Fruit fly (Drosophila melanogaster) whole organism, pupa: ENCODE data around the gene CG13044.

Experiments used
- CG10348 ChIP-seq: fragments of 200-800 bp; sonication (Bioruptor generic); IDR thresholded peaks from 2 replicates; pipeline ENCODE4 v1.3.6; 2022; ENCODE audit warnings: missing biosample characterization, missing genetic modification characterization
- CG15710 ChIP-seq: fragments of 200-800 bp; sonication (Bioruptor generic); optimal IDR thresholded peaks from 2 replicates; lab custom pipeline; 2018; ENCODE audit warnings: missing biosample characterization, mild to moderate bottlenecking, missing genetic modification characterization, moderate library complexity
- CG17806 ChIP-seq: fragments of 200-800 bp; sonication (Bioruptor generic); optimal IDR thresholded peaks from 2 replicates; lab custom pipeline; 2018; ENCODE audit warnings: missing biosample characterization, mild to moderate bottlenecking, missing genetic modification characterization, moderate library complexity
- CG32121 ChIP-seq: fragments of 200-800 bp; sonication (Bioruptor generic); IDR thresholded peaks from 2 replicates; pipeline ENCODE4 v1.3.6; 2022; ENCODE audit warnings: missing biosample characterization, missing genetic modification characterization
- CG4496 ChIP-seq: fragments of 200-800 bp; sonication (Bioruptor generic); IDR thresholded peaks from 3 replicates; pipeline ENCODE4 v1.3.6; 2022; ENCODE audit warnings: missing biosample characterization, missing genetic modification characterization
- D1 ChIP-seq: fragments of 200-800 bp; sonication (Bioruptor generic); optimal IDR thresholded peaks from 2 replicates; lab custom pipeline; 2018; ENCODE audit warnings: missing biosample characterization, mild to moderate bottlenecking, missing genetic modification characterization, moderate library complexity
- EcR ChIP-seq: fragments of 200-800 bp; sonication (Bioruptor generic); optimal IDR thresholded peaks from 3 replicates; lab custom pipeline; 2019; ENCODE audit warnings: missing biosample characterization, missing genetic modification characterization, mild to moderate bottlenecking, moderate library complexity, missing genetic modification reagents
- Pif1B ChIP-seq: fragments of 200-800 bp; sonication (Bioruptor generic); optimal IDR thresholded peaks from 3 replicates; lab custom pipeline; 2016; ENCODE audit warnings: missing biosample characterization, missing genetic modification characterization

DNA sequence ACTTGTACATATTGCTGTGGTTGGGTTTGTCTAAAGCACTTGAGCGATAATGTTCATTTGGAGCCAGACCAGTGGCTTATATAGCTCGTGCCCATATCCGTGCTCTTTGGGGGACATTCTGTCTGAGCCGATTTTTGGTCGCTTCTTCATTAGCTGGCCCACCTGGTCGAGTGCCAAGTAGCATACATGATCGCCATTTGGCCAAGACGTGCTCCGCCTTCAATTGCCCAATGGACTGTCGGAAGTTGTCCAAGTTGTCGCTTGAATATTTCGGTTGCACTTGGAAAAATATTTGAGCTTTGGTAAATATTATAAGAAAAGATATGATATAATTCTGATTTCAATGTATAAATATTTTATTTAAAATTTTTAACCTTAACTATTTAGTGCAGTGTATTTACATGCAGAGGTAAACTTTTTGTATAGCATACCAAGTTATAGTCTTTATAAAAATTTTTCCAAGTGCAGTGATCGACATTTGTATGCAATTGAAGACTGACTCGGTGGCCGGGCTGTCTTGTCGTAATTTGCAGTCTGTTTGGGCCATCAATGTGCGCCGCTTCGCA is 17.5 kb downstream of the CG13044 start, which contains the start of gene CG13047:
- TF ChIP-seq CG17806 (tag; lab: Kevin White, UChicago) (peak; percentile 33), Pif1B (GFP tag; lab: Kevin White, UChicago) (no peak), CG4496 (0 out of 3 replicates have a peak, but pooled peaks have one; percentile 17), EcR (no peak), D1 (tag; lab: Kevin White, UChicago) (no peak), CG10348 (GFP tag; lab: Robert Waterston, UW) (no peak), CG32121 (GFP tag; lab: Robert Waterston, UW) (no peak), CG15710 (tag; lab: Kevin White, UChicago) (peak; percentile 29)
